Worm (Caenorhabditis elegans): ENCODE data around the gene icln-1.

Gene icln-1

ce11 chrIV:9069703-9070102 lies 25.8 kb downstream of the icln-1 start, which contains the start of gene nhr-11:
Gene nhr-11 (plus strand): TSS chrIV:9070003.
- TF ChIP-seq T23F11.4 (GFP tag; optimal IDR thresholded peaks at IDR 0.05) (no peak), pros-1 (tag; optimal IDR thresholded peaks at IDR 0.05) (no peak), lin-11 (tag; optimal IDR thresholded peaks at IDR 0.05) (no peak), ahr-1 (tag; optimal IDR thresholded peaks at IDR 0.05) (no peak), nfya-1 (tag; optimal IDR thresholded peaks at IDR 0.05) (no peak), ref-2 (tag; optimal IDR thresholded peaks at IDR 0.05) (no peak), ama-1 (optimal IDR thresholded peaks at IDR 0.05) (no peak), Y22D7AL.16 (tag; optimal IDR thresholded peaks at IDR 0.05) (no peak), tbx-2 (tag; optimal IDR thresholded peaks at IDR 0.05) (no peak)

- TF ChIP-seq pha-4 (tag; optimal IDR thresholded peaks at IDR 0.05) (no peak), ref-2 (tag; optimal IDR thresholded peaks at IDR 0.05) (no peak), elt-4 (tag; optimal IDR thresholded peaks at IDR 0.05) (no peak), ceh-9 (tag; optimal IDR thresholded peaks at IDR 0.05) (no peak), ceh-19 (GFP tag; optimal IDR thresholded peaks at IDR 0.05) (no peak), pros-1 (tag; optimal IDR thresholded peaks at IDR 0.05) (no peak), fax-1 (tag; optimal IDR thresholded peaks at IDR 0.05) (no peak), ama-1 (optimal IDR thresholded peaks at IDR 0.05) (no peak), ztf-16 (tag; optimal IDR thresholded peaks at IDR 0.05) (no peak), unc-3 (GFP tag; conservative IDR thresholded peaks at IDR 0.05) (no peak), unc-3 (tag; optimal IDR thresholded peaks at IDR 0.05) (no peak), F13H6.1 (tag; optimal IDR thresholded peaks at IDR 0.05) (no peak), fkh-6 (tag; optimal IDR thresholded peaks at IDR 0.05) (no peak), hlh-6 (tag; optimal IDR thresholded peaks at IDR 0.05) (no peak), ceh-31 (tag; optimal IDR thresholded peaks at IDR 0.05) (no peak), pha-2 (tag; optimal IDR thresholded peaks at IDR 0.05) (no peak), K09A11.1 (tag; optimal IDR thresholded peaks at IDR 0.05; ENCODE audit: insufficient read depth) (no peak), nfya-1 (tag; optimal IDR thresholded peaks at IDR 0.05) (no peak)
Measured at ce11 chrIV:9063518-9063917, 31.9 kb downstream of the icln-1 start.

- no peak for TF ChIP-seq lin-11 (tag; optimal IDR thresholded peaks at IDR 0.05)
- no peak for TF ChIP-seq ceh-24 (tag; optimal IDR thresholded peaks at IDR 0.05)
- no peak for TF ChIP-seq rnt-1 (tag; optimal IDR thresholded peaks at IDR 0.05)
- no peak for TF ChIP-seq pqm-1 (tag; optimal IDR thresholded peaks at IDR 0.05)
- TF ChIP-seq ceh-14 (tag; optimal IDR thresholded peaks at IDR 0.05): no peak
- TF ChIP-seq elt-2 (tag; optimal IDR thresholded peaks at IDR 0.05): no peak
- no peak for TF ChIP-seq eyg-1 (tag; optimal IDR thresholded peaks at IDR 0.05)
Measured at ce11 chrIV:9053403-9053802, 42.0 kb downstream of the icln-1 start.

- TF ChIP-seq unc-55 (GFP tag; optimal IDR thresholded peaks at IDR 0.05): no peak
- TF ChIP-seq unc-3 (GFP tag; conservative IDR thresholded peaks at IDR 0.05): no peak
- TF ChIP-seq unc-3 (tag; optimal IDR thresholded peaks at IDR 0.05): no peak
- TF ChIP-seq pag-3 (tag; optimal IDR thresholded peaks at IDR 0.05; ENCODE audit: borderline replicate concordance): no peak
Measured at ce11 chrIV:9051510-9052175, 43.8 kb downstream of the icln-1 start.

- TF ChIP-seq ceh-24 (tag; optimal IDR thresholded peaks at IDR 0.05): no peak
- TF ChIP-seq mec-3 (tag; optimal IDR thresholded peaks at IDR 0.05; ENCODE audit: borderline replicate concordance): no peak
- TF ChIP-seq ceh-14 (tag; optimal IDR thresholded peaks at IDR 0.05): no peak
- no peak for TF ChIP-seq nfya-1 (tag; optimal IDR thresholded peaks at IDR 0.05)
- TF ChIP-seq rnt-1 (tag; optimal IDR thresholded peaks at IDR 0.05): no peak
- TF ChIP-seq T23F11.4 (GFP tag; optimal IDR thresholded peaks at IDR 0.05): no peak
- no peak for TF ChIP-seq dmd-4 (tag; optimal IDR thresholded peaks at IDR 0.05; ENCODE audit: borderline replicate concordance)
- no peak for TF ChIP-seq ceh-9 (tag; optimal IDR thresholded peaks at IDR 0.05)
- TF ChIP-seq fkh-10 (GFP tag; optimal IDR thresholded peaks at IDR 0.05): no peak
- TF ChIP-seq C38D4.7 (GFP tag; optimal IDR thresholded peaks at IDR 0.05): no peak
- no peak for TF ChIP-seq pax-1 (tag; optimal IDR thresholded peaks at IDR 0.05)
- no peak for TF ChIP-seq hlh-13 (GFP tag; optimal IDR thresholded peaks at IDR 0.05)
- no peak for TF ChIP-seq ttx-3 (tag; optimal IDR thresholded peaks at IDR 0.05)
- no peak for TF ChIP-seq dve-1 (tag; optimal IDR thresholded peaks at IDR 0.05)
- no peak for TF ChIP-seq K09A11.1 (tag; optimal IDR thresholded peaks at IDR 0.05; ENCODE audit: insufficient read depth)
- no peak for TF ChIP-seq unc-42 (tag; optimal IDR thresholded peaks at IDR 0.05)
- no peak for TF ChIP-seq nhr-11 (tag; optimal IDR thresholded peaks at IDR 0.05)
- TF ChIP-seq che-1 (tag; optimal IDR thresholded peaks at IDR 0.05): no peak
- TF ChIP-seq unc-3 (GFP tag; conservative IDR thresholded peaks at IDR 0.05): no peak
- no peak for TF ChIP-seq unc-3 (tag; optimal IDR thresholded peaks at IDR 0.05)
Measured at ce11 chrIV:9051036-9051435, 44.4 kb downstream of the icln-1 start.

All from whole organism, late embryonic.